Fruit fly (Drosophila melanogaster) whole organism, embryonic: ENCODE data around the gene CG14866.

Source experiments
- Abd-B ChIP-seq: fragments of 200-800 bp; sonication (Bioruptor generic); optimal IDR thresholded peaks from 2 replicates; lab custom pipeline; 2018; ENCODE audit warnings: missing biosample characterization, mild to moderate bottlenecking, missing genetic modification characterization, moderate library complexity
- Atf3 ChIP-seq: fragments of 200-800 bp; sonication (Bioruptor generic); optimal IDR thresholded peaks from 3 replicates; lab custom pipeline; 2016; ENCODE audit warnings: missing biosample characterization, missing genetic modification characterization
- B-H2 ChIP-seq: fragments of 200-800 bp; sonication (Bioruptor generic); optimal IDR thresholded peaks from 2 replicates; lab custom pipeline; 2018; ENCODE audit warnings: missing biosample characterization, mild to moderate bottlenecking, missing genetic modification characterization
- Bteb2 ChIP-seq: fragments of 200-800 bp; sonication (Bioruptor generic); optimal IDR thresholded peaks from 2 replicates; lab custom pipeline; 2016; ENCODE audit warnings: missing biosample characterization, missing genetic modification characterization
- CG10274 ChIP-seq: fragments of 200-800 bp; sonication (Bioruptor generic); optimal IDR thresholded peaks from 3 replicates; lab custom pipeline; 2017; ENCODE audit warnings: missing biosample characterization, mild to moderate bottlenecking, missing genetic modification characterization
- CG11247 ChIP-seq: fragments of 200-800 bp; sonication (Bioruptor generic); IDR thresholded peaks from 2 replicates; pipeline ENCODE4 v1.3.6; 2022; ENCODE audit warnings: missing biosample characterization, missing genetic modification characterization
- CG1233 ChIP-seq: fragments of 200-800 bp; sonication (Bioruptor generic); optimal IDR thresholded peaks from 4 replicates; lab custom pipeline; 2018; ENCODE audit warnings: missing biosample characterization, mild to moderate bottlenecking, missing genetic modification characterization
- CG12942 ChIP-seq: fragments of 200-800 bp; sonication (Bioruptor generic); optimal IDR thresholded peaks from 3 replicates; lab custom pipeline; 2016; ENCODE audit warnings: missing biosample characterization, missing genetic modification characterization
- CG15479 ChIP-seq: fragments of 200-800 bp; sonication (Bioruptor generic); optimal IDR thresholded peaks from 3 replicates; lab custom pipeline; 2019; ENCODE audit warnings: missing biosample characterization, mild to moderate bottlenecking, missing genetic modification characterization, moderate library complexity
- CG17359 ChIP-seq: fragments of 200-800 bp; sonication (Bioruptor generic); optimal IDR thresholded peaks from 3 replicates; lab custom pipeline; 2018; ENCODE audit warnings: missing biosample characterization, mild to moderate bottlenecking, missing genetic modification characterization, moderate library complexity
- CG18262 ChIP-seq: fragments of 200-800 bp; optimal IDR thresholded peaks from 3 replicates; lab custom pipeline; 2019; ENCODE audit warnings: missing biosample characterization, mild to moderate bottlenecking, missing genetic modification characterization, moderate library complexity
- CG18599 ChIP-seq: fragments of 200-800 bp; sonication (Bioruptor generic); optimal IDR thresholded peaks from 3 replicates; lab custom pipeline; 2017; ENCODE audit warnings: missing biosample characterization, missing genetic modification characterization, mild to moderate bottlenecking, moderate library complexity, missing genetic modification reagents
- CG30403 ChIP-seq: fragments of 200-800 bp; sonication (Bioruptor generic); optimal IDR thresholded peaks from 3 replicates; lab custom pipeline; 2016; ENCODE audit warnings: missing biosample characterization, missing genetic modification characterization
- CG32532 ChIP-seq: fragments of 200-800 bp; sonication (Bioruptor generic); IDR thresholded peaks from 2 replicates; pipeline ENCODE4 v1.3.6; 2022; ENCODE audit warnings: missing biosample characterization, missing genetic modification characterization
- CG4404 ChIP-seq: fragments of 200-800 bp; sonication (Bioruptor generic); IDR thresholded peaks from 2 replicates; pipeline ENCODE4 v1.3.6; 2022; ENCODE audit warnings: missing biosample characterization, missing genetic modification characterization
- CG4617 ChIP-seq: fragments of 200-800 bp; sonication (Bioruptor generic); optimal IDR thresholded peaks from 3 replicates; lab custom pipeline; 2016; ENCODE audit warnings: missing biosample characterization, missing genetic modification characterization, borderline replicate concordance
- CG5245 ChIP-seq: fragments of 200-800 bp; sonication (Bioruptor generic); optimal IDR thresholded peaks from 3 replicates; lab custom pipeline; 2016; ENCODE audit warnings: missing biosample characterization, missing genetic modification characterization
- CG6689 ChIP-seq: fragments of 200-800 bp; sonication (Bioruptor generic); IDR thresholded peaks from 2 replicates; pipeline ENCODE4 v1.3.6; 2022; ENCODE audit warnings: missing biosample characterization, missing genetic modification characterization
- CG6813 ChIP-seq: fragments of 200-800 bp; sonication (Bioruptor generic); optimal IDR thresholded peaks from 2 replicates; lab custom pipeline; 2017; ENCODE audit warnings: missing biosample characterization, missing genetic modification characterization, mild to moderate bottlenecking, moderate library complexity, missing genetic modification reagents
- CG7372 ChIP-seq: fragments of 200-800 bp; sonication (Bioruptor generic); IDR thresholded peaks from 2 replicates; pipeline ENCODE4 v1.3.6; 2022; ENCODE audit warnings: missing biosample characterization, missing genetic modification characterization
- CG7556 ChIP-seq: fragments of 200-800 bp; sonication (Bioruptor generic); optimal IDR thresholded peaks from 2 replicates; lab custom pipeline; 2017; ENCODE audit warnings: missing biosample characterization, mild to moderate bottlenecking, missing genetic modification characterization
- CG9797 ChIP-seq: fragments of 200-800 bp; sonication (Bioruptor generic); optimal IDR thresholded peaks from 3 replicates; lab custom pipeline; 2018; ENCODE audit warnings: missing biosample characterization, mild to moderate bottlenecking, missing genetic modification characterization
- Dad ChIP-seq: fragments of 200-800 bp; sonication (Bioruptor generic); optimal IDR thresholded peaks from 3 replicates; lab custom pipeline; 2016; ENCODE audit warnings: missing biosample characterization, missing genetic modification characterization
- Dfd ChIP-seq, 2 experiments: fragments of >200 bp; optimal IDR thresholded peaks; 2 replicates each; lab custom pipeline; 2017; ENCODE audit warnings: missing biosample characterization in 2 of 2, missing genetic modification characterization in 2 of 2
- Dip3 ChIP-seq: fragments of 200-800 bp; sonication (Bioruptor generic); optimal IDR thresholded peaks from 3 replicates; lab custom pipeline; 2016; ENCODE audit warnings: missing biosample characterization, missing genetic modification characterization
- Ets65A ChIP-seq: fragments of 200-800 bp; sonication (Bioruptor generic); peaks from one replicate; lab custom pipeline; 2016; ENCODE audit warnings: missing biosample characterization, missing genetic modification characterization
- Fer1 ChIP-seq: fragments of 200-800 bp; sonication (Bioruptor generic); optimal IDR thresholded peaks from 2 replicates; lab custom pipeline; 2017; ENCODE audit warnings: missing biosample characterization, mild to moderate bottlenecking, missing genetic modification characterization
- Lhr ChIP-seq: fragments of 200-800 bp; sonication (Bioruptor generic); optimal IDR thresholded peaks from 3 replicates; lab custom pipeline; 2017; ENCODE audit warnings: mild to moderate bottlenecking, missing biosample characterization, missing genetic modification reagents, missing genetic modification characterization
- Mrtf ChIP-seq: fragments of 200-800 bp; sonication (Bioruptor generic); IDR thresholded peaks from 3 replicates; pipeline ENCODE4 v1.3.6; 2022; ENCODE audit warnings: missing biosample characterization, missing genetic modification characterization
- Myb ChIP-seq: fragments of 200-800 bp; sonication (Bioruptor generic); optimal IDR thresholded peaks from 2 replicates; lab custom pipeline; 2016; ENCODE audit warnings: missing biosample characterization, missing genetic modification characterization
- Opbp ChIP-seq: fragments of 200-800 bp; sonication (Bioruptor generic); IDR thresholded peaks from 3 replicates; pipeline ENCODE4 v1.3.6; 2022; ENCODE audit warnings: missing biosample characterization, missing genetic modification characterization; ENCODE audit not compliant: partially characterized antibody
- PHDP ChIP-seq: fragments of 200-800 bp; sonication (Bioruptor generic); optimal IDR thresholded peaks from 3 replicates; lab custom pipeline; 2018; ENCODE audit warnings: missing biosample characterization, mild to moderate bottlenecking, missing genetic modification characterization, moderate library complexity
- Rfx ChIP-seq: fragments of 200-800 bp; sonication (Bioruptor generic); IDR thresholded peaks from 2 replicates; pipeline ENCODE4 v1.3.6; 2022; ENCODE audit warnings: missing biosample characterization, missing genetic modification characterization
- Sox102F ChIP-seq: fragments of 200-800 bp; sonication (Bioruptor generic); optimal IDR thresholded peaks from 2 replicates; lab custom pipeline; 2018; ENCODE audit warnings: missing biosample characterization, mild to moderate bottlenecking, missing genetic modification characterization, moderate library complexity
- Xrp1 ChIP-seq: fragments of 200-800 bp; sonication (Bioruptor generic); IDR thresholded peaks from 2 replicates; pipeline ENCODE4 v1.3.6; 2022; ENCODE audit warnings: missing biosample characterization, missing genetic modification characterization
- bowl ChIP-seq: fragments of 200-800 bp; sonication (Bioruptor generic); IDR thresholded peaks from 2 replicates; pipeline ENCODE4 v1.3.6; 2022; ENCODE audit warnings: missing biosample characterization, missing genetic modification characterization
- disco-r ChIP-seq: fragments of 200-800 bp; sonication (Bioruptor generic); optimal IDR thresholded peaks from 2 replicates; lab custom pipeline; 2016; ENCODE audit warnings: missing biosample characterization, missing genetic modification characterization
- dm ChIP-seq: fragments of 200-800 bp; sonication (Bioruptor generic); optimal IDR thresholded peaks from 3 replicates; lab custom pipeline; 2016; ENCODE audit warnings: missing biosample characterization, missing genetic modification characterization
- dmrt11E ChIP-seq: fragments of 200-800 bp; sonication (Bioruptor generic); optimal IDR thresholded peaks from 3 replicates; lab custom pipeline; 2018; ENCODE audit warnings: missing biosample characterization, mild to moderate bottlenecking, missing genetic modification characterization, moderate library complexity
- ems ChIP-seq: fragments of 200-800 bp; sonication (Bioruptor generic); optimal IDR thresholded peaks from 3 replicates; lab custom pipeline; 2016; ENCODE audit warnings: missing biosample characterization, missing genetic modification characterization
- exex ChIP-seq: fragments of 200-800 bp; sonication (Bioruptor generic); optimal IDR thresholded peaks from 4 replicates; lab custom pipeline; 2018; ENCODE audit warnings: missing biosample characterization, mild to moderate bottlenecking, missing genetic modification characterization, moderate library complexity
- fd64A ChIP-seq: fragments of 200-800 bp; sonication (Bioruptor generic); optimal IDR thresholded peaks from 3 replicates; lab custom pipeline; 2018; ENCODE audit warnings: missing biosample characterization, mild to moderate bottlenecking, missing genetic modification characterization
- nom ChIP-seq: fragments of 200-800 bp; sonication (Bioruptor generic); optimal IDR thresholded peaks from 2 replicates; lab custom pipeline; 2017; ENCODE audit warnings: missing biosample characterization, missing genetic modification characterization, mild to moderate bottlenecking, moderate library complexity, missing genetic modification reagents
- pzg ChIP-seq: fragments of 200-800 bp; sonication (Bioruptor generic); optimal IDR thresholded peaks from 3 replicates; lab custom pipeline; 2018; ENCODE audit warnings: missing biosample characterization, mild to moderate bottlenecking, missing genetic modification characterization, moderate library complexity
- row ChIP-seq: fragments of 200-800 bp; sonication (Bioruptor generic); IDR thresholded peaks from 3 replicates; pipeline ENCODE4 v1.3.6; 2022; ENCODE audit warnings: missing biosample characterization, missing genetic modification characterization
- sd ChIP-seq: fragments of 200-800 bp; sonication (Bioruptor generic); optimal IDR thresholded peaks from 3 replicates; lab custom pipeline; 2018; ENCODE audit warnings: missing biosample characterization, mild to moderate bottlenecking, missing genetic modification characterization, moderate library complexity
- sens ChIP-seq: fragments of 200-800 bp; sonication (Bioruptor generic); peaks from one replicate; lab custom pipeline; 2016; ENCODE audit warnings: missing biosample characterization, missing genetic modification characterization
- slbo ChIP-seq: fragments of 200-800 bp; sonication (Bioruptor generic); IDR thresholded peaks from 2 replicates; pipeline ENCODE4 v1.3.6; 2022; ENCODE audit warnings: missing biosample characterization, missing genetic modification characterization
- sob ChIP-seq: fragments of 200-800 bp; sonication (Bioruptor generic); IDR thresholded peaks from 2 replicates; pipeline ENCODE4 v1.3.6; 2022; ENCODE audit warnings: missing biosample characterization, missing genetic modification characterization
- trh ChIP-seq: fragments of 200-800 bp; sonication (Bioruptor generic); optimal IDR thresholded peaks from 2 replicates; lab custom pipeline; 2016; ENCODE audit warnings: missing biosample characterization, missing genetic modification characterization
- wdn ChIP-seq: fragments of 200-800 bp; sonication (Bioruptor generic); IDR thresholded peaks from 2 replicates; pipeline ENCODE4 v1.3.6; 2022; ENCODE audit warnings: missing biosample characterization, missing genetic modification characterization

CG14866 gene

DNA sequence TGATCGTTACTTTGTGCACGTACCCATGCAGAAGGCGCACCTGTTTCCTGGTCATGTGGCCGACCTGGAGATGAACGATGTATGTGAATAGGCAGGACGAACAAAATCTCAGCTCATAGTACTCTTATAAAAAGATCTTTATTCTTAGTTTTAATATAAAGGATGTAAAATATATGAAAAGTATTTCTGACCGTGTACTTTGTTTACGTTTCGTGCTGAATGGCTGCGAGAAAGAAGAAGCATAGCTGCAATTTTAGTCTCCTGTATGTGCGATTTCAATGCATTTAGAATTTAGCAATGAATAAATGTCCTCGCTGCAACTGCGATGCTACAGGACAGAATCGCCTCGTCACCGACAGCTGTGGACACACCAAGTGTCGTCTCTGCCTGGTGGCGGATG, 31.6 kb downstream of the CG14866 start, which contains the start of the genes CG42726 and CG42727 (continued):
- TF ChIP-seq CG17359 (tag; lab: Kevin White, UChicago), result peak; percentile 28
- peak; percentile 45 for TF ChIP-seq CG30403 (GFP tag; lab: Kevin White, UChicago)
- TF ChIP-seq Mrtf (GFP tag; lab: Robert Waterston, UW), result 0 out of 3 replicates have a peak, but pooled peaks have one; percentile 12
- TF ChIP-seq CG6689, result peak; percentile 38; the same call in 1 of the 2 replicates
- peak; percentile 33 for TF ChIP-seq pzg
- no peak for TF ChIP-seq Opbp
- TF ChIP-seq Rfx, result peak; percentile 50; the same call in 1 of the 2 replicates
- TF ChIP-seq dmrt11E (tag; lab: Kevin White, UChicago), result peak; percentile 9
- TF ChIP-seq Fer1, result peak; percentile 50
- TF ChIP-seq Lhr (GFP tag; lab: Kevin White, UChicago), result no peak
- peak; percentile 5 for TF ChIP-seq CG18599 (GFP tag; lab: Kevin White, UChicago)
- no peak for TF ChIP-seq wdn
- TF ChIP-seq CG6813, result no peak
- peak; percentile 48 for TF ChIP-seq PHDP (tag; lab: Kevin White, UChicago)
- TF ChIP-seq Dip3 (GFP tag; lab: Kevin White, UChicago), result no peak
- TF ChIP-seq Xrp1 (GFP tag; lab: Robert Waterston, UW), result peak; percentile 37; the same call in 1 of the 2 replicates
- no peak for TF ChIP-seq B-H2 (GFP tag; lab: Kevin White, UChicago)
- no peak; the same call in 1 of the 2 replicates for TF ChIP-seq CG7372 (GFP tag; lab: Robert Waterston, UW)
- no peak for TF ChIP-seq fd64A (GFP tag; lab: Kevin White, UChicago)
- TF ChIP-seq CG4617 (GFP tag; lab: Kevin White, UChicago), result peak; percentile 61
- TF ChIP-seq slbo, result peak; percentile 58; the same call in 1 of the 2 replicates
- peak; percentile 2 for TF ChIP-seq CG7556 (GFP tag; lab: Kevin White, UChicago)
- no peak for TF ChIP-seq trh
- TF ChIP-seq sob (GFP tag; lab: Robert Waterston, UW), result 0 out of 2 replicates have a peak, but pooled peaks have one; percentile 42
- no peak for TF ChIP-seq CG11247
- TF ChIP-seq Bteb2 (GFP tag; lab: Kevin White, UChicago), result peak; percentile 27
- TF ChIP-seq CG18262 (tag; lab: Kevin White, UChicago), result peak; percentile 14
- TF ChIP-seq dm (GFP tag; lab: Kevin White, UChicago), result no peak
- peak; percentile 16; the same call in 1 of the 2 replicates for TF ChIP-seq CG32532 (GFP tag; lab: Robert Waterston, UW)
- no peak for TF ChIP-seq bowl
- TF ChIP-seq CG15479 (GFP tag; lab: Kevin White, UChicago), result no peak
- TF ChIP-seq nom (GFP tag; lab: Kevin White, UChicago), result no peak
- TF ChIP-seq Abd-B, result no peak
- no peak for TF ChIP-seq Myb
- TF ChIP-seq row, result peak; percentile 76
- TF ChIP-seq Atf3, result no peak
- no peak for TF ChIP-seq Dfd (GFP tag; optimal IDR thresholded peaks at IDR 0.05; lab: Kevin White, UChicago)
- TF ChIP-seq disco-r, result no peak
- TF ChIP-seq ems (GFP tag; lab: Kevin White, UChicago), result peak; percentile 52
- TF ChIP-seq CG5245, result no peak
- peak; percentile 8 for TF ChIP-seq CG1233 (GFP tag; lab: Kevin White, UChicago)
- no peak for TF ChIP-seq Ets65A (GFP tag; lab: Kevin White, UChicago)
- no peak for TF ChIP-seq CG9797 (GFP tag; lab: Kevin White, UChicago)
- no peak for TF ChIP-seq Dad (GFP tag; lab: Kevin White, UChicago)
- no peak for TF ChIP-seq exex
- peak; percentile 42 for TF ChIP-seq sd (tag; lab: Kevin White, UChicago)
- peak; percentile 58 for TF ChIP-seq sens (GFP tag; lab: Kevin White, UChicago)
- TF ChIP-seq CG12942, result no peak
- TF ChIP-seq CG10274 (GFP tag; lab: Kevin White, UChicago), result no peak
- TF ChIP-seq CG4404, result no peak
- no peak for TF ChIP-seq Sox102F (GFP tag; lab: Kevin White, UChicago)
